Comparison of ENCODE assay signal across 2 fruit fly cellular contexts in genomic region chr2L:14546629-14547366, dm6.
TF ChIP-seq lines count a peak whose summit lies in the region.

No protein-coding gene starts in this region.

TF ChIP-seq in whole organism, embryonic, 481 proteins besides CTCF, POLR2A, EP300 and RAD21 (continued from another document and continues in another):
- TF ChIP-seq CG18599 (GFP tag; optimal IDR thresholded peaks at IDR 0.05; lab: Kevin White, UChicago) (peak; percentile 83), CG17328 (GFP tag; IDR thresholded peaks at IDR 0.05; lab: Robert Waterston, UW) (peak; percentile 90), fu2 (GFP tag; optimal IDR thresholded peaks at IDR 0.05; lab: Kevin White, UChicago) (peak; percentile 6), CG6683 (GFP tag; optimal IDR thresholded peaks at IDR 0.05; lab: Kevin White, UChicago) (peak; percentile 71), gfzf (GFP tag; optimal IDR thresholded peaks at IDR 0.05; lab: Kevin White, UChicago) (no peak), CG13775 (GFP tag; optimal IDR thresholded peaks at IDR 0.05; lab: Kevin White, UChicago) (peak; percentile 84), CG4730 (GFP tag; IDR thresholded peaks at IDR 0.05; lab: Robert Waterston, UW) (0 out of 2 replicates have a peak, but pooled peaks have one; percentile 29), unc-4 (GFP tag; IDR thresholded peaks at IDR 0.05; lab: Robert Waterston, UW; ENCODE audit: partially characterized antibody) (no peak), CG11723 (GFP tag; optimal IDR thresholded peaks at IDR 0.05; lab: Kevin White, UChicago) (peak; percentile 69), Atf3 (GFP tag; optimal IDR thresholded peaks at IDR 0.05; lab: Kevin White, UChicago) (peak; percentile 60), CG43689 (GFP tag; IDR thresholded peaks at IDR 0.05; lab: Robert Waterston, UW) (0 out of 2 replicates have a peak, but pooled peaks have one; percentile 26), NC2β (GFP tag; optimal IDR thresholded peaks at IDR 0.05; lab: Kevin White, UChicago) (peak; percentile 83), Ets97D (GFP tag; optimal IDR thresholded peaks at IDR 0.05; lab: Kevin White, UChicago) (peak; percentile 24), Asciz (GFP tag; optimal IDR thresholded peaks at IDR 0.05; lab: Kevin White, UChicago) (peak; percentile 87), CG14667 (GFP tag; IDR thresholded peaks at IDR 0.05; lab: Robert Waterston, UW) (peak; percentile 73), z (GFP tag; IDR thresholded peaks at IDR 0.05; lab: Robert Waterston, UW) (no peak), phol (tag; optimal IDR thresholded peaks at IDR 0.05; lab: Kevin White, UChicago) (peak; percentile 96), CG12391 (tag; optimal IDR thresholded peaks at IDR 0.05; lab: Kevin White, UChicago) (peak; percentile 96), cg (GFP tag; optimal IDR thresholded peaks at IDR 0.05; lab: Kevin White, UChicago) (peak; percentile 15), wek (GFP tag; optimal IDR thresholded peaks at IDR 0.05; lab: Kevin White, UChicago) (peak; percentile 48), hbn (GFP tag; IDR thresholded peaks at IDR 0.05; lab: Robert Waterston, UW; ENCODE audit: partially characterized antibody) (no peak), ro (GFP tag; IDR thresholded peaks at IDR 0.05; lab: Robert Waterston, UW) (peak; percentile 69; the same call in 1 of the 2 replicates), Gug (GFP tag; IDR thresholded peaks at IDR 0.05; lab: Robert Waterston, UW) (peak; percentile 55; the same call in 2 of the 4 replicates), dysf (GFP tag; IDR thresholded peaks at IDR 0.05; lab: Robert Waterston, UW) (peak; percentile 86), exex (tag; optimal IDR thresholded peaks at IDR 0.05; lab: Kevin White, UChicago) (peak; percentile 32), zfh2 (GFP tag; optimal IDR thresholded peaks at IDR 0.05; lab: Kevin White, UChicago) (no peak), pita (GFP tag; optimal IDR thresholded peaks at IDR 0.05; lab: Kevin White, UChicago) (no peak), wor (GFP tag; IDR thresholded peaks at IDR 0.05; lab: Robert Waterston, UW) (peak; percentile 87), pho (GFP tag; optimal IDR thresholded peaks at IDR 0.05; lab: Kevin White, UChicago) (peak; percentile 7), yki (optimal IDR thresholded peaks at IDR 0.05; lab: Kevin White, UChicago) (no peak), CG4854 (GFP tag; optimal IDR thresholded peaks at IDR 0.05; lab: Kevin White, UChicago) (peak; percentile 51), CG7987 (GFP tag; optimal IDR thresholded peaks at IDR 0.05; lab: Kevin White, UChicago) (peak; percentile 13), D19A (tag; optimal IDR thresholded peaks at IDR 0.05; lab: Kevin White, UChicago) (peak; percentile 93), sd (tag; optimal IDR thresholded peaks at IDR 0.05; lab: Kevin White, UChicago) (peak; percentile 74), fd96Cb (tag; optimal IDR thresholded peaks at IDR 0.05; lab: Kevin White, UChicago) (peak; percentile 95), CkIIα-i1 (GFP tag; IDR thresholded peaks at IDR 0.05; lab: Robert Waterston, UW) (no peak), jing (GFP tag; optimal IDR thresholded peaks at IDR 0.05; lab: Kevin White, UChicago) (peak; percentile 89), peb (GFP tag; IDR thresholded peaks at IDR 0.05; lab: Robert Waterston, UW) (peak; percentile 84), ato (GFP tag; IDR thresholded peaks at IDR 0.05; lab: Robert Waterston, UW; ENCODE audit: partially characterized antibody) (no peak), dmrt11E (tag; optimal IDR thresholded peaks at IDR 0.05; lab: Kevin White, UChicago) (peak; percentile 97), ash1 (GFP tag; optimal IDR thresholded peaks at IDR 0.05; lab: Kevin White, UChicago) (no peak), CG11398 (GFP tag; optimal IDR thresholded peaks at IDR 0.05; lab: Kevin White, UChicago) (peak; percentile 55), CG13624 (GFP tag; optimal IDR thresholded peaks at IDR 0.05; lab: Kevin White, UChicago) (peak; percentile 58), grau (tag; optimal IDR thresholded peaks at IDR 0.05; lab: Kevin White, UChicago) (peak; percentile 90), ERR (GFP tag; optimal IDR thresholded peaks at IDR 0.05; lab: Kevin White, UChicago) (no peak), Mrtf (GFP tag; IDR thresholded peaks at IDR 0.05; lab: Robert Waterston, UW) (peak; percentile 76), dati (GFP tag; IDR thresholded peaks at IDR 0.05; lab: Robert Waterston, UW) (0 out of 2 replicates have a peak, but pooled peaks have one; percentile 8), ci (GFP tag; IDR thresholded peaks at IDR 0.05; lab: Robert Waterston, UW) (peak; percentile 82), CG6254 (GFP tag; optimal IDR thresholded peaks at IDR 0.05; lab: Kevin White, UChicago) (peak; percentile 87), HLH3B (GFP tag; IDR thresholded peaks at IDR 0.05; lab: Robert Waterston, UW) (peak; percentile 79), zen (tag; optimal IDR thresholded peaks at IDR 0.05; lab: Kevin White, UChicago) (peak; percentile 85), Hr78 (GFP tag; optimal IDR thresholded peaks at IDR 0.05; lab: Kevin White, UChicago) (peak in 1 of 2 experiments; percentile 87), CG3065 (GFP tag; optimal IDR thresholded peaks at IDR 0.05; lab: Kevin White, UChicago) (peak; percentile 64), CG3995 (GFP tag; optimal IDR thresholded peaks at IDR 0.05; lab: Kevin White, UChicago) (no peak), Med (GFP tag; lab: Kevin White, UChicago) (peak; percentile 90), CG34376 (GFP tag; optimal IDR thresholded peaks at IDR 0.05; lab: Kevin White, UChicago) (no peak), CG18619 (GFP tag; optimal IDR thresholded peaks at IDR 0.05; lab: Kevin White, UChicago) (peak; percentile 82), row (GFP tag; IDR thresholded peaks at IDR 0.05; lab: Robert Waterston, UW) (peak; percentile 92), sna (GFP tag; IDR thresholded peaks at IDR 0.05; lab: Robert Waterston, UW; ENCODE audit: partially characterized antibody) (no peak), p53 (GFP tag; optimal IDR thresholded peaks at IDR 0.05; lab: Kevin White, UChicago) (peak; percentile 59), danr (GFP tag; IDR thresholded peaks at IDR 0.05; lab: Robert Waterston, UW) (peak; percentile 66), Vsx1 (GFP tag; optimal IDR thresholded peaks at IDR 0.05; lab: Kevin White, UChicago) (peak; percentile 72), CG16863 (GFP tag; optimal IDR thresholded peaks at IDR 0.05; lab: Kevin White, UChicago) (peak; percentile 87), CG13296 (GFP tag; optimal IDR thresholded peaks at IDR 0.05; lab: Kevin White, UChicago) (peak; percentile 63), Sin3A (optimal IDR thresholded peaks at IDR 0.05; lab: Kevin White, UChicago) (no peak)

TF ChIP-seq in whole organism, prepupa, 60 proteins besides CTCF, POLR2A, EP300 and RAD21 (continued from another document):
- peak; percentile 59 for TF ChIP-seq cyc (GFP tag; optimal IDR thresholded peaks at IDR 0.05; lab: Kevin White, UChicago)
- peak; percentile 73 for TF ChIP-seq topi (GFP tag; optimal IDR thresholded peaks at IDR 0.05; lab: Kevin White, UChicago)
- TF ChIP-seq Hr38 (GFP tag; optimal IDR thresholded peaks at IDR 0.05; lab: Kevin White, UChicago): no peak
- TF ChIP-seq dac (GFP tag; optimal IDR thresholded peaks at IDR 0.05; lab: Kevin White, UChicago): no peak
- peak; percentile 67 for TF ChIP-seq Sox102F (GFP tag; optimal IDR thresholded peaks at IDR 0.05; lab: Kevin White, UChicago)
- peak; percentile 79 for TF ChIP-seq OdsH (GFP tag; optimal IDR thresholded peaks at IDR 0.05; lab: Kevin White, UChicago)
- TF ChIP-seq CG11294 (GFP tag; IDR thresholded peaks at IDR 0.05; lab: Robert Waterston, UW): no peak
- peak; percentile 78; the same call in 2 of the 3 replicates for TF ChIP-seq CG6163 (GFP tag; IDR thresholded peaks at IDR 0.05; lab: Robert Waterston, UW)
- peak; percentile 83 for TF ChIP-seq Eip75B (GFP tag; optimal IDR thresholded peaks at IDR 0.05; lab: Kevin White, UChicago)
- peak; percentile 78 for TF ChIP-seq Met (GFP tag; optimal IDR thresholded peaks at IDR 0.05; lab: Kevin White, UChicago)
- peak; percentile 74 for TF ChIP-seq net (GFP tag; optimal IDR thresholded peaks at IDR 0.05; lab: Kevin White, UChicago)
- TF ChIP-seq esn (GFP tag; optimal IDR thresholded peaks at IDR 0.05; lab: Kevin White, UChicago): peak; percentile 75
- no peak for TF ChIP-seq fd85E (GFP tag; optimal IDR thresholded peaks at IDR 0.05; lab: Kevin White, UChicago)
- TF ChIP-seq salr (GFP tag; optimal IDR thresholded peaks at IDR 0.05; lab: Kevin White, UChicago): peak; percentile 72 to 82
- no peak for TF ChIP-seq Blimp-1 (GFP tag; optimal IDR thresholded peaks at IDR 0.05; lab: Kevin White, UChicago)
- peak; percentile 84 for TF ChIP-seq CG6808 (GFP tag; optimal IDR thresholded peaks at IDR 0.05; lab: Kevin White, UChicago)
- peak; percentile 66 for TF ChIP-seq CG9139 (GFP tag; optimal IDR thresholded peaks at IDR 0.05; lab: Kevin White, UChicago)
- TF ChIP-seq fkh (GFP tag; optimal IDR thresholded peaks at IDR 0.05; lab: Kevin White, UChicago): peak; percentile 1
- peak; percentile 62 for TF ChIP-seq CG4318 (GFP tag; optimal IDR thresholded peaks at IDR 0.05; lab: Kevin White, UChicago)
- TF ChIP-seq Sox15 (GFP tag; optimal IDR thresholded peaks at IDR 0.05; lab: Kevin White, UChicago): peak; percentile 31
- peak; percentile 61 for TF ChIP-seq CG6276 (GFP tag; optimal IDR thresholded peaks at IDR 0.05; lab: Kevin White, UChicago)
- TF ChIP-seq Ets96B (tag; optimal IDR thresholded peaks at IDR 0.05; lab: Kevin White, UChicago): peak; percentile 85
- TF ChIP-seq CG10631 (GFP tag; optimal IDR thresholded peaks at IDR 0.05; lab: Kevin White, UChicago): peak; percentile 82
- peak; percentile 45 for TF ChIP-seq vri (GFP tag; optimal IDR thresholded peaks at IDR 0.05; lab: Kevin White, UChicago)
- TF ChIP-seq Sox14 (GFP tag; optimal IDR thresholded peaks at IDR 0.05; lab: Kevin White, UChicago): peak; percentile 82
- peak; percentile 82 for TF ChIP-seq acj6 (GFP tag; optimal IDR thresholded peaks at IDR 0.05; lab: Kevin White, UChicago)
- TF ChIP-seq ss (GFP tag; optimal IDR thresholded peaks at IDR 0.05; lab: Kevin White, UChicago): peak; percentile 82 to 89
- TF ChIP-seq Eip78C (GFP tag; lab: Kevin White, UChicago): peak; percentile 97
- peak; percentile 86 for TF ChIP-seq CG3032 (tag; optimal IDR thresholded peaks at IDR 0.05; lab: Kevin White, UChicago)
- TF ChIP-seq CG7368 (GFP tag; optimal IDR thresholded peaks at IDR 0.05; lab: Kevin White, UChicago): peak; percentile 59
- peak; percentile 73 for TF ChIP-seq CG34406 (GFP tag; optimal IDR thresholded peaks at IDR 0.05; lab: Kevin White, UChicago)
- TF ChIP-seq eg (GFP tag; IDR thresholded peaks at IDR 0.05; lab: Robert Waterston, UW): peak; percentile 73
- TF ChIP-seq CG1621 (tag; optimal IDR thresholded peaks at IDR 0.05; lab: Kevin White, UChicago): peak; percentile 79
- TF ChIP-seq Gug (GFP tag; IDR thresholded peaks at IDR 0.05; lab: Robert Waterston, UW): no peak; the same call in 1 of the 2 replicates
- TF ChIP-seq CG8319 (GFP tag; optimal IDR thresholded peaks at IDR 0.05; lab: Kevin White, UChicago): peak; percentile 56
- peak; percentile 34 for TF ChIP-seq CG6854 (GFP tag; optimal IDR thresholded peaks at IDR 0.05; lab: Kevin White, UChicago)
- peak; percentile 76 for TF ChIP-seq CG32006 (GFP tag; optimal IDR thresholded peaks at IDR 0.05; lab: Kevin White, UChicago)
